Fruit fly (Drosophila melanogaster) Kc167 (cell line): ENCODE measurements around the gene CG34136.

Experiments
- Sin3A ChIP-seq: fragments of >200 bp; optimal IDR thresholded peaks from 2 replicates; lab custom pipeline; 2018; ENCODE audit warnings: missing external identifiers
- h ChIP-seq: fragments of >200 bp; optimal IDR thresholded peaks from 3 replicates; lab custom pipeline; 2018; ENCODE audit warnings: missing external identifiers
- insv ChIP-seq: fragments of >200 bp; optimal IDR thresholded peaks from 3 replicates; lab custom pipeline; 2018; ENCODE audit warnings: missing external identifiers
- psq ChIP-seq: fragments of >200 bp; optimal IDR thresholded peaks from 2 replicates; lab custom pipeline; 2017; ENCODE audit warnings: missing external identifiers

DNA sequence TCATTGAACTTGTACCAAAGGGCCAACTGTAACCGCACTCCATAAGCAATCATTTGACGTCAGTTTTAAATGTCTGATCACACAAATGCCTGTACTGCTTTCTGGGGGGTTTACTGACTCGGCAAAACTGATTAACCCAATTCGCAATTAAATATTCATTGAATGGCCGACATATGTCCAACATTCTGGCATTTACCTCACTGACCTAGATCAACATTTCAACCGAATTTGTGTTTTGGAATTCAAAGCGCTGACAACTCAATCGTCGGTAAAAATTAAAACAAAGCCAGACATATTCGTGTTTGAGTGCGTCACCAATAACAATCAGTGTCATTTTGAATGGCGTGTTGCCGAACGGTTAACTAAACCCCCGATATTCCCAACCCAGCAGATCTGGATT, 19.0 kb downstream of the CG34136 start:
- TF ChIP-seq h (lab: Kevin White, UChicago) (no peak), insv (no peak), Sin3A (lab: Kevin White, UChicago) (no peak), psq (no peak)
